Worm (Caenorhabditis elegans): ENCODE results near the gene F19H8.2.

ce11 chrII:14578013-14578412 is 27.7 kb downstream of the F19H8.2 start, which contains the start of gene nspb-7:
- no peak for TF ChIP-seq ces-1 (GFP tag; optimal IDR thresholded peaks at IDR 0.05)
- no peak for TF ChIP-seq lsy-2 (tag; optimal IDR thresholded peaks at IDR 0.05)
- no peak for TF ChIP-seq sox-4 (tag; optimal IDR thresholded peaks at IDR 0.05)
- no peak for TF ChIP-seq rnt-1 (tag; optimal IDR thresholded peaks at IDR 0.05)
- TF ChIP-seq tbx-2 (tag; optimal IDR thresholded peaks at IDR 0.05) = no peak
- no peak for TF ChIP-seq elt-2 (tag; optimal IDR thresholded peaks at IDR 0.05)
- no peak for TF ChIP-seq egl-27 (tag; optimal IDR thresholded peaks at IDR 0.05)
- no peak for TF ChIP-seq sup-37 (GFP tag; optimal IDR thresholded peaks at IDR 0.05)
- no peak for TF ChIP-seq nhr-11 (tag; optimal IDR thresholded peaks at IDR 0.05)
- TF ChIP-seq pax-3 (tag; optimal IDR thresholded peaks at IDR 0.05) = no peak
- no peak for TF ChIP-seq mep-1 (tag; optimal IDR thresholded peaks at IDR 0.05)

All from whole organism, L1 larva.